Worm (Caenorhabditis elegans) whole organism, young adult: ENCODE data around the gene srd-34.

Experiments used
- B0261.1 ChIP-seq: sonication (generic microtip); optimal IDR thresholded peaks from 2 replicates; lab custom pipeline; 2016; ENCODE audit warnings: mild to moderate bottlenecking, missing genetic modification characterization, moderate library complexity, missing compliant biosample characterization
- F37B4.10 ChIP-seq: fragments of 200-800 bp; sonication (Bioruptor generic); IDR thresholded peaks from 2 replicates; pipeline ENCODE4 v1.3.6; 2022; ENCODE audit warnings: missing genetic modification characterization, missing compliant biosample characterization
- F57A8.1 ChIP-seq: fragments of 200-800 bp; sonication (Bioruptor generic); optimal IDR thresholded peaks from 2 replicates; lab custom pipeline; 2018; ENCODE audit warnings: mild to moderate bottlenecking, missing genetic modification characterization, moderate library complexity, missing compliant biosample characterization
- K12H6.12 ChIP-seq: fragments of 200-800 bp; sonication (Bioruptor generic); optimal IDR thresholded peaks from 2 replicates; lab custom pipeline; 2018; ENCODE audit warnings: mild to moderate bottlenecking, missing genetic modification characterization, missing compliant biosample characterization
- Y67H2A.10 ChIP-seq: fragments of 200-800 bp; sonication (Bioruptor generic); conservative IDR thresholded peaks from 2 replicates; pipeline ENCODE4 v1.3.6; 2022; ENCODE audit warnings: missing genetic modification reagents, missing genetic modification characterization, missing compliant biosample characterization
- ZK185.1 ChIP-seq: sonication (generic microtip); optimal IDR thresholded peaks from 2 replicates; lab custom pipeline; 2016; ENCODE audit warnings: mild to moderate bottlenecking, missing genetic modification characterization, missing compliant biosample characterization; ENCODE audit not compliant: poor library complexity, severe bottlenecking
- ama-1 ChIP-seq, 3 experiments: fragments of 150-350 bp in 1 of 3; sonication (generic microtip) in 2 of 3; optimal IDR thresholded peaks; 2 replicates each; lab custom pipeline; 2014 to 2018; ENCODE audit warnings: missing biosample characterization in 2 of 3, missing genetic modification characterization in 2 of 3, missing genetic modification reagents in 2 of 3
- bed-2 ChIP-seq: fragments of 200-800 bp; sonication (Bioruptor generic); IDR thresholded peaks from 2 replicates; pipeline ENCODE4 v1.3.6; 2022; ENCODE audit warnings: missing genetic modification reagents, missing genetic modification characterization, missing compliant biosample characterization
- cebp-1 ChIP-seq, 2 experiments: fragments of 200-800 bp in 1 of 2; sonication (Bioruptor generic) in 1 of 2; sonication (generic microtip) in 1 of 2; IDR thresholded peaks in 1 of 2; optimal IDR thresholded peaks in 1 of 2; 2 replicates each; pipeline versions ENCODE4 v1.3.6 to Lab custom; 2017 to 2022; ENCODE audit warnings: missing compliant biosample characterization in 2 of 2, missing genetic modification characterization in 2 of 2, mild to moderate bottlenecking in 1 of 2, missing genetic modification reagents in 1 of 2, moderate library complexity in 1 of 2
- ceh-79 ChIP-seq: sonication (generic microtip); optimal IDR thresholded peaks from 2 replicates; lab custom pipeline; 2017; ENCODE audit warnings: mild to moderate bottlenecking, missing genetic modification characterization, missing compliant biosample characterization
- dox-1 ChIP-seq: fragments of 200-800 bp; sonication (Bioruptor generic); IDR thresholded peaks from 2 replicates; pipeline ENCODE4 v1.3.6; 2022; ENCODE audit warnings: missing genetic modification reagents, missing genetic modification characterization, missing compliant biosample characterization
- ets-4 ChIP-seq: fragments of 200-800 bp; sonication (Bioruptor generic); optimal IDR thresholded peaks from 2 replicates; lab custom pipeline; 2018; ENCODE audit warnings: mild to moderate bottlenecking, missing genetic modification characterization, missing compliant biosample characterization
- gei-17 ChIP-seq: fragments of 200-800 bp; sonication (Bioruptor generic); optimal IDR thresholded peaks from 2 replicates; lab custom pipeline; 2018; ENCODE audit warnings: mild to moderate bottlenecking, missing genetic modification characterization, missing compliant biosample characterization
- him-1 ChIP-seq: sonication (generic microtip); optimal IDR thresholded peaks from 2 replicates; lab custom pipeline; 2016; ENCODE audit warnings: missing genotype, missing genetic modification reagents, missing genetic modification characterization, missing compliant biosample characterization
- hrde-1 ChIP-seq: sonication (generic microtip); optimal IDR thresholded peaks from 2 replicates; lab custom pipeline; 2016; ENCODE audit warnings: missing genetic modification characterization, mild to moderate bottlenecking, missing compliant biosample characterization, moderate library complexity, missing genotype, missing genetic modification reagents, borderline replicate concordance
- lag-1 ChIP-seq: fragments of 200-800 bp; sonication (Bioruptor generic); IDR thresholded peaks from 2 replicates; pipeline ENCODE4 v1.3.6; 2022; ENCODE audit warnings: missing genetic modification reagents, missing genetic modification characterization, missing compliant biosample characterization
- lin-35 ChIP-seq, 3 experiments: fragments of 150-350 bp in 2 of 3; sonication (generic microtip) in 1 of 3; optimal IDR thresholded peaks; 2 replicates each; lab custom pipeline; 2014 to 2018; ENCODE audit warnings: missing biosample characterization in 3 of 3, missing genetic modification characterization in 3 of 3, missing genetic modification reagents in 3 of 3
- lin-40 ChIP-seq: sonication (generic microtip); optimal IDR thresholded peaks from 2 replicates; lab custom pipeline; 2016; ENCODE audit warnings: missing genetic modification characterization, mild to moderate bottlenecking, missing compliant biosample characterization, missing genotype, missing genetic modification reagents
- lin-54 ChIP-seq: fragments of 200-800 bp; sonication (Bioruptor generic); optimal IDR thresholded peaks from 2 replicates; lab custom pipeline; 2018; ENCODE audit warnings: mild to moderate bottlenecking, missing genetic modification characterization, missing compliant biosample characterization
- lsy-27 ChIP-seq: sonication (generic microtip); optimal IDR thresholded peaks from 2 replicates; lab custom pipeline; 2017; ENCODE audit warnings: missing genetic modification characterization, mild to moderate bottlenecking, missing compliant biosample characterization, antibody characterized with exemption, missing genotype, borderline replicate concordance; ENCODE audit not compliant: insufficient read depth
- madf-3 ChIP-seq: fragments of 200-800 bp; sonication (Bioruptor generic); IDR thresholded peaks from 2 replicates; pipeline ENCODE4 v1.3.6; 2022; ENCODE audit warnings: missing genetic modification reagents, missing genetic modification characterization, missing compliant biosample characterization
- madf-6 ChIP-seq: fragments of 200-800 bp; sonication (Bioruptor generic); IDR thresholded peaks from 2 replicates; pipeline ENCODE4 v1.3.6; 2022; ENCODE audit warnings: missing genetic modification reagents, missing genetic modification characterization, missing compliant biosample characterization
- mcd-1 ChIP-seq: fragments of 200-800 bp; sonication (Bioruptor generic); IDR thresholded peaks from 2 replicates; pipeline ENCODE4 v1.3.6; 2022; ENCODE audit warnings: missing genetic modification reagents, missing genetic modification characterization, missing compliant biosample characterization
- mel-28 ChIP-seq: sonication (generic microtip); optimal IDR thresholded peaks from 2 replicates; lab custom pipeline; 2016; ENCODE audit warnings: borderline replicate concordance, mild to moderate bottlenecking, missing genetic modification characterization, missing compliant biosample characterization
- mxl-1 ChIP-seq: sonication (generic microtip); optimal IDR thresholded peaks from 2 replicates; lab custom pipeline; 2016; ENCODE audit warnings: missing genetic modification characterization, missing compliant biosample characterization
- nfya-1 ChIP-seq: sonication (generic microtip); optimal IDR thresholded peaks from 2 replicates; lab custom pipeline; 2017; ENCODE audit warnings: antibody characterized with exemption, missing compliant biosample characterization, missing genetic modification characterization, borderline replicate concordance; ENCODE audit not compliant: insufficient read depth
- nhr-90 ChIP-seq: sonication (generic microtip); optimal IDR thresholded peaks from 2 replicates; lab custom pipeline; 2016; ENCODE audit warnings: missing genotype, mild to moderate bottlenecking, missing genetic modification characterization, missing compliant biosample characterization
- tbp1 ChIP-seq: fragments of 200-800 bp; sonication (Bioruptor generic); optimal IDR thresholded peaks from 2 replicates; lab custom pipeline; 2018; ENCODE audit warnings: mild to moderate bottlenecking, missing genetic modification characterization, missing compliant biosample characterization
- tlf-1 ChIP-seq: fragments of 200-800 bp; sonication (Bioruptor generic); optimal IDR thresholded peaks from 2 replicates; lab custom pipeline; 2018; ENCODE audit warnings: mild to moderate bottlenecking, missing genetic modification characterization, missing compliant biosample characterization
- unc-130 ChIP-seq: sonication (generic microtip); optimal IDR thresholded peaks from 2 replicates; lab custom pipeline; 2016; ENCODE audit warnings: missing genetic modification reagents, missing genetic modification characterization, missing compliant biosample characterization
- zim-3 ChIP-seq: sonication (generic microtip); optimal IDR thresholded peaks from 2 replicates; lab custom pipeline; 2017; ENCODE audit warnings: mild to moderate bottlenecking, missing genetic modification characterization, moderate library complexity, missing compliant biosample characterization
- ztf-6 ChIP-seq: fragments of 200-800 bp; sonication (Bioruptor generic); IDR thresholded peaks from 2 replicates; pipeline ENCODE4 v1.3.6; 2022; ENCODE audit warnings: missing genetic modification reagents, missing genetic modification characterization, missing compliant biosample characterization

srd-34 gene

DNA sequence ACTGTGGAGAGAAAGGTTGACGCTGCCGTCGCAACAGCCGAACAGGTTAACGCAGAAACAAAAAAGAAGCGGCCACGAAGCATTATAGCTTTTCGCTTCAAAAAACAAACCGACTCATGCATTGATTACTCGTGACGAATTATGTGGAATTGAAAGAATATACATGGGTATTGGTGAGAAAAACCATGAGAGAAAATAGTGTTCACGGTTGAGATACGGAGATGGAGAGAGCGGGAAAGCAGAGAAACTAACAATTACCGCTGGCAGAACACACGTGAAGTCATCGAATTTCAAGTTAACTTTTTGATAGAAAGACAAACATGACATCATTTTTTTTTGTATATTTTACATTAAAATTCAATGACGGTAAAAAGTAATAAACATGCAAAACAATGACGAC lies 13.6 kb downstream of the srd-34 start (continued):
- TF ChIP-seq unc-130 (GFP tag; lab: Kevin White, UChicago): no peak
- peak; percentile 19 for TF ChIP-seq ama-1 (optimal IDR thresholded peaks at IDR 0.05; lab: Kevin White, UChicago)
- no peak for TF ChIP-seq ama-1 (GFP tag; optimal IDR thresholded peaks at IDR 0.05; lab: Kevin White, UChicago)
- no peak for TF ChIP-seq Y67H2A.10 (GFP tag; lab: Robert Waterston, UW)
- no peak for TF ChIP-seq K12H6.12 (tag; lab: Kevin White, UChicago)
- no peak for TF ChIP-seq ets-4
- no peak for TF ChIP-seq cebp-1 (GFP tag; IDR thresholded peaks at IDR 0.05; lab: Robert Waterston, UW)
- peak; percentile 49 for TF ChIP-seq cebp-1 (tag; optimal IDR thresholded peaks at IDR 0.05; lab: Kevin White, UChicago)
- TF ChIP-seq tlf-1 (GFP tag; lab: Kevin White, UChicago): no peak
- peak; percentile 0 for TF ChIP-seq lin-54
- no peak for TF ChIP-seq nfya-1
- TF ChIP-seq dox-1 (GFP tag; lab: Robert Waterston, UW): no peak
- peak; percentile 13; the same call in 1 of the 2 replicates for TF ChIP-seq madf-6 (GFP tag; lab: Robert Waterston, UW)
- TF ChIP-seq, all 124 proteins: peak for 10

DNA sequence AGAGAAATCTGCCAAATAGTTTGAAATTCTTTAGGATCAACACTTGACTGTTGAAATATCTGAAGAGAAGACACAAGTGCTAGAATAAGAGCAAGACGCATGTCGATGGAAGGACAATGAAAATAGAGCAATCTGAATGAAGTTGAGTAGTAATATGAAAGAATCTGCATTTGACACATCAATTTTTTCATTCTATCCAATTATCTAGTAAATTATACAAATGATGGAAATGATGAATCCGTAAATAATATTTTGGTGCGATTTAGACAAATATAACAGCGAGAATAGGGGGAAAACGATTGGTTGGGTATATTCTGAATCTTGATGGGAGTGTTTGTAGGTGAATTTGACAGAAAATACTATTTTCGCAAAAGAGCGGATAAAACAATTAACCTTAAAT lies 16.2 kb downstream of the srd-34 start, which contains the start of gene txt-10:
Gene txt-10, minus strand, starts transcription at position 101 of the 400 bp plus-strand sequence.
- TF ChIP-seq nhr-90 (tag; lab: Kevin White, UChicago): no peak
- TF ChIP-seq bed-2 (GFP tag; lab: Robert Waterston, UW): no peak
- peak; percentile 7 for TF ChIP-seq hrde-1 (tag; lab: Kevin White, UChicago)
- TF ChIP-seq lag-1 (GFP tag; lab: Robert Waterston, UW): no peak
- no peak for TF ChIP-seq mel-28

DNA sequence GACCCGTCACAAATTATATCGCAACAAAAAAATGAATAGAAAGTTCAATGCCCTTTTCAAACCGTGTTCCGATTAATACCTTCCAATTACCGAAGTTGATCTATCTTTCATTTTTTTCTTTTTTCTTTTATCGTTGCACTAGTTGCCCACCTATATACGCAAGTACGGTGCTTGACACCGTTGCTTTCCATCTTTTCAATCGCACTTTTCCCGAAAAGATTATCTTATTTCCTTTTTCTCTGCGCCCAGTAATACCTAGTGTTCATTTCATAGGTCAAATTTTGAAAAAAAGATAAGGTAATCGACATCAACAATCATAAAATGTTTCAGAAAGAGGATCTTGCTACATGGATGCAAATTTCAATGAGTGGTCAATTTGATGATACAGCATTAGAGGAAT lies 19.3 kb downstream of the srd-34 start:
- TF ChIP-seq ceh-79 (tag; lab: Kevin White, UChicago) (no peak), F57A8.1 (GFP tag; lab: Kevin White, UChicago) (no peak), lin-35 (GFP tag; optimal IDR thresholded peaks at IDR 0.05; lab: Kevin White, UChicago) (no peak), unc-130 (GFP tag; lab: Kevin White, UChicago) (no peak), bed-2 (GFP tag; lab: Robert Waterston, UW) (no peak)

DNA sequence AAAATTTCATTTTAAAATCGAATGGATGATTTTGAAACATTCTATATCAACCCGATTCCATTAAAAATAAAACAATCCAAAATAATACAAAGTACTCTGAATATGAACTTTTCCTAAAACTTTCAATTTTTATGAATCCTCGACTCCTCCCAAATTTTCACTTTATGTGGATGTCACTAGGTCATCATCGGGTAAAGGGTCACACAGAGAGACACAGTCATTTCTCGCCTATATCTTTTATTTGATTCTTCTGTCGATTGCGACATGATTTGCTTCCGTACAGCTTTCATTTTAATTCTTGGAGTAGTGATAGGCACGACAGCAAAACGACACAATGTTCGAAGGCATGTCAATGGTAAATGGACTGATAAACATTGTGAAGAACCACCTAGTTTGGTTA lies 20.4 kb downstream of the srd-34 start, which contains the start of gene F25D1.3:
Gene F25D1.3, plus strand, starts transcription at position 225 of the 400 bp plus-strand sequence.
- TF ChIP-seq ztf-6 (GFP tag; lab: Robert Waterston, UW) (no peak), him-1 (no peak), madf-3 (GFP tag; lab: Robert Waterston, UW) (no peak), lsy-27 (tag; lab: Kevin White, UChicago) (no peak), cebp-1 (GFP tag; IDR thresholded peaks at IDR 0.05; lab: Robert Waterston, UW) (no peak), cebp-1 (tag; optimal IDR thresholded peaks at IDR 0.05; lab: Kevin White, UChicago) (no peak), lin-40 (tag; lab: Kevin White, UChicago) (no peak), F37B4.10 (GFP tag; lab: Robert Waterston, UW) (no peak), mel-28 (no peak), lin-35 (GFP tag; optimal IDR thresholded peaks at IDR 0.05; lab: Kevin White, UChicago) (no peak), Y67H2A.10 (GFP tag; lab: Robert Waterston, UW) (no peak), ZK185.1 (no peak), mcd-1 (GFP tag; lab: Robert Waterston, UW) (no peak), tbp1 (no peak), nhr-90 (tag; lab: Kevin White, UChicago) (no peak), B0261.1 (tag; lab: Kevin White, UChicago) (no peak), gei-17 (GFP tag; lab: Kevin White, UChicago) (no peak), mxl-1 (no peak), zim-3 (no peak), ets-4 (no peak)
